Fruit fly (Drosophila melanogaster): ENCODE data around the gene RhoGAP71E.

Gene RhoGAP71E

DNA sequence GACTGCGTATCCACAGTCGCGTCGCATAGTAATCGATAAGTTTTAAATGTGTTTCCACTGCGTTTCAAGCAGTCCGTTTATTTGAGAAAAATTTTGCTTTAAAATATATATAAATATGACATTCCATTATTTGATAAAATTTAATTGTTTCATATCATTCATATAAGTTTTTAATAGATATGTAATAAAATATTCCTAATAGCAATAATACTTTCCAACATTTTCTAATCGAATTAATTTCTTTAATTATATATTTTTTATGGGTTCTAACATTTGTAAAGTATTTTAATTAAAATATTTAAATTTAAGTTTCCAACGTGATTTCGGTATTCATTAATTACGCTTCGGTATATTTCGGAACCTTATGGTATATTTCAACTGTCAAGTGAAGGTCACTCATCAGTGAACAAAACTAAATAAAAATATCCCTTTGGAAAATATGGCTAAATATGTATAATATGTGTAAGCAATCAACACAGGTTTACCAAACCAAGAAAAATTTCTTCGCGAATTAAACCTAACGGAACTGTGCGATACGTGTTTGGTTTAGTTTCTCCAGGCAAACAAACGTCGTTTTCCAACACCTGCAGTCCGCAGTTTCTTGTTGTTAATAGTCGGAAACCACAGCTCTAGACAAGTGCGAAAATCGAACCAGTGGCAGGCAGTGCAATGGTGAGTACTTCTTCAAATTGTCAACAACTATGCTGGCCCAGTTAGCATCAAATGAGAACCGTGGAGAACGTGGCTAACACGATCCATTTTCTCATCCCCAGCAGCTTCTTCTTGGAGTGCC, 25.4 kb upstream of the RhoGAP71E start, which contains the start of the genes CG7739 and SCCRO:
Gene CG7739, minus strand, starts transcription at position 8 of the 793 bp plus-strand sequence.
Gene SCCRO, plus strand, starts transcription at position 370 of the 793 bp plus-strand sequence.
- TF ChIP-seq insv (optimal IDR thresholded peaks at IDR 0.05) (no peak), Myc (optimal IDR thresholded peaks at IDR 0.05) (no peak), h (optimal IDR thresholded peaks at IDR 0.05) (no peak), Sin3A (optimal IDR thresholded peaks at IDR 0.05) (no peak), psq (optimal IDR thresholded peaks at IDR 0.05) (no peak), ttk (optimal IDR thresholded peaks at IDR 0.05) (no peak)

DNA sequence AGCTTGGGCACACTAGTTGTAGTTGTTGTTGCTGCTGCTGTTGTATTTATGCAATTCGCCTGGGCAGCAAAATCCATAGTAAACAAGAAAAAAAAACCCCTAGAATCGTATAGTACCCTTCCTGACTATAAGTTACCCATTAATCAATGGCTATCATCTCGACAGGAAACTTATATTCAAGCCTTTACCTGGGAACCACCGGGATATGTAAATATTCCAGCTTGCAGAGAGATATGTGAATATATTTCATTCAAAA, 24.9 kb upstream of the RhoGAP71E start:
- no peak for TF ChIP-seq h (optimal IDR thresholded peaks at IDR 0.05)
- no peak for TF ChIP-seq Myc (optimal IDR thresholded peaks at IDR 0.05)
- TF ChIP-seq Sin3A (optimal IDR thresholded peaks at IDR 0.05): no peak
- TF ChIP-seq insv (optimal IDR thresholded peaks at IDR 0.05): no peak
- no peak for TF ChIP-seq psq (optimal IDR thresholded peaks at IDR 0.05)
- no peak for TF ChIP-seq ttk (optimal IDR thresholded peaks at IDR 0.05)

DNA sequence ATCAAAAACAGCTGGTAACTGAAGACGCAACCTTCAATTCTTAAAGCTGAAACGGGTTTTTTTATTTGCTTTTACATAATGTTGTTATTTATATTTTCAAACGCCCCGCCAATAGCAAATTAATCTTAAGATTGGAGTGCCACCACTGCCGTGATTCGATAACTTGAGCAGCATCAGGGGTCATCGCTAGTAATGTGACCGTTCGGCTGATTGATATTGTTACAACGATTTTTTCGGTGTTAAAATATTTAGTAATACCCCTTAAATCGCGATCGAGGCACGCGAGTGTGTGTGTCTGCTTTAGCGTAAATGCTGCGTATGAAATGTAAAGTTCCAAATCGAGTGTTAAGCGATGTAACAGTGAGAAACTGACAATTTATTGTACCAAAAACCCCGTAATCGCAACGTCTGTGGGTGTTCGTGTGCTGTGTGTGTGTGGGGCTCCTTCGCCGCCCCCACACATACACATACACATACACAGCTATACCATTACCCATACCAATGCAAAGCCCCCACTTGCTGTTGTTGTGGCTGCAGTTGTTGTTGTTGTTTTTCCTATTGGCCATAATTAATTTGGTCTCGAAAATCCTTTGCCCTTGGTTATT, 22.7 kb upstream of the RhoGAP71E start, which contains the start of gene dop:
Gene dop, plus strand, starts transcription at position 185 of the 605 bp plus-strand sequence.
- TF ChIP-seq Sin3A (optimal IDR thresholded peaks at IDR 0.05): no peak
- no peak for TF ChIP-seq ttk (optimal IDR thresholded peaks at IDR 0.05)
- no peak for TF ChIP-seq psq (optimal IDR thresholded peaks at IDR 0.05)
- no peak for TF ChIP-seq h (optimal IDR thresholded peaks at IDR 0.05)
- TF ChIP-seq insv (optimal IDR thresholded peaks at IDR 0.05): no peak
- no peak for TF ChIP-seq Myc (optimal IDR thresholded peaks at IDR 0.05)

DNA sequence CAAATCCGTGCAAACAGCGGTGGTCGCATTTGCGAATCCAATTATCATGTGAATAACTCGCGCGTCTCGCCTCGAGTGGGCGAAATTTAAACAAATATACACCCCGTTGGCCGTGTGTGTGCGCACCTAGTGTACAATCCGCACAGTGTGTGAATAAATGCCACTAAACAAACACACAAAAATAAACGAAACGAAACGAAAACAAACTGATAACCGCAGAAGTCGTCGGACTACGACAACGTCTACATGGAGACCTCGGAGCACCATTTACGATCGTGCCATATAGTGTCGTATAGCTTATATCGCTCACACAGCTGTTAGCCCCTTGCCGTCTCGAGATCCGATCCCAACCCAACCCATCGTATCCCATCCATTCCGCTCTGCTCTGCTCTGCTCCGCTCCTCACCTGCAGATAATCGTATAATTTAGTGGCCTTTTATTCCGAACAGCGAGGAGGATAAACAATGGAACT, 22.1 kb upstream of the RhoGAP71E start:
- no peak for TF ChIP-seq ttk (optimal IDR thresholded peaks at IDR 0.05)

DNA sequence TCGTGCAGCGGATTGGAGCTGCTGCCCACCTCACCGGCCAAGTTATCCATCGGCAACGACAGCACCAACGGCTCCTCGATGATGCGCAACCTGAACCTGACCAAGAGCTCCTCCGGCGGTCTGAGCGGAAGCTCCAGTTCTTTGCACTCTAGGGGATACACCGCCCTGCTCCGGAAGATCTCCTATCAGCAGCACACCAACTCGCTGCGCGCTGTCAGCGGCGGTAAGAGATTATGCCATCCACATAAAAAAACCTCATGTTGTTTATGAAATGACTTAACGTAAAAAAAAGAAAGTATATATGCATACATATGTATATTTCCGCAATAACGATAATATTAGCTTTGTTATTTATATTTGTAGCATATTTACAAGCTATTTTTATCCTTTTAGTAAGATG, 19.9 kb upstream of the RhoGAP71E start:
- no peak for TF ChIP-seq insv (optimal IDR thresholded peaks at IDR 0.05)
- no peak for TF ChIP-seq psq (optimal IDR thresholded peaks at IDR 0.05)
- TF ChIP-seq Myc (optimal IDR thresholded peaks at IDR 0.05): no peak
- TF ChIP-seq Sin3A (optimal IDR thresholded peaks at IDR 0.05): no peak
- TF ChIP-seq h (optimal IDR thresholded peaks at IDR 0.05): no peak
- TF ChIP-seq ttk (optimal IDR thresholded peaks at IDR 0.05): no peak

DNA sequence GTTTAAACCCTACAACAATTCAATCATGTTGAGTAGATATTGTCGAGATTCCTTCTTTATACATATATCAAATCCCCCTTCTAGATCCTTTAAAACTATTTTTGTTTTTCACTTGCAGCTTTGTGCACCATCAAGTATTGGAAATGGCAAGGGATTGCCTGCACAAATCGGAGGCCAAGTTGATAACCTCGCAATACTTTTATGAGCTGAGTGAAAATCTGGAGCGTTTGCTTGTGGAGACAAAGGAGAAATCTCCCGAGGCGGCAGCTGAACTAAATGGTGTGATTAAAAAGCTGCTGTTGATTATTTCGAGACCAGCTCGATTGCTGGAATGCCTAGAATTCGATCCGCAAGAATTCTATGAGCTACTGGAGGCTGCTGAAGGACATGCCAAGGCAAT, 18.1 kb upstream of the RhoGAP71E start:
- TF ChIP-seq psq (optimal IDR thresholded peaks at IDR 0.05) (no peak), Sin3A (optimal IDR thresholded peaks at IDR 0.05) (no peak), h (optimal IDR thresholded peaks at IDR 0.05) (no peak), ttk (optimal IDR thresholded peaks at IDR 0.05) (no peak), Myc (optimal IDR thresholded peaks at IDR 0.05) (no peak), insv (optimal IDR thresholded peaks at IDR 0.05) (no peak)

DNA sequence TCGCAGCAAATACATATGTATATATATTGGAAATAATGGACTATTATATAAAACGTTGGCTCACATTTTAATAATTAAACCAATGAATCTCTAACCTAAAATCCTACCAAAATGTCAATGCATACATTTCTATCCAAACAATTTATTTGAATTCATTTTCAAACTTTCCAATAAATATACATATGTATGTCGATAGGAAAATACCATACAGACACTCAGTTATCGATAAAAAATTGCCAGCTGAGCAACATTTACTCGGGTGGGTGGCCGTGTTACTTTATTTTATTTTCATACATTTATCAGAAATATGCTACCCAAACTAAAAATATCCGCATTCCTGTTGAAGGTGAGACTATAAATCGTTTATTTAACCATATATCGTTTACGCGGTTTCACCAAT, 12.3 kb upstream of the RhoGAP71E start, which contains the start of gene Ufsp2:
Gene Ufsp2, plus strand, starts transcription at position 214 of the 400 bp plus-strand sequence.
- no peak for TF ChIP-seq Myc (optimal IDR thresholded peaks at IDR 0.05)
- no peak for TF ChIP-seq psq (optimal IDR thresholded peaks at IDR 0.05)
- TF ChIP-seq h (optimal IDR thresholded peaks at IDR 0.05): no peak
- TF ChIP-seq Sin3A (optimal IDR thresholded peaks at IDR 0.05): no peak
- no peak for TF ChIP-seq insv (optimal IDR thresholded peaks at IDR 0.05)
- TF ChIP-seq ttk (optimal IDR thresholded peaks at IDR 0.05): no peak

DNA sequence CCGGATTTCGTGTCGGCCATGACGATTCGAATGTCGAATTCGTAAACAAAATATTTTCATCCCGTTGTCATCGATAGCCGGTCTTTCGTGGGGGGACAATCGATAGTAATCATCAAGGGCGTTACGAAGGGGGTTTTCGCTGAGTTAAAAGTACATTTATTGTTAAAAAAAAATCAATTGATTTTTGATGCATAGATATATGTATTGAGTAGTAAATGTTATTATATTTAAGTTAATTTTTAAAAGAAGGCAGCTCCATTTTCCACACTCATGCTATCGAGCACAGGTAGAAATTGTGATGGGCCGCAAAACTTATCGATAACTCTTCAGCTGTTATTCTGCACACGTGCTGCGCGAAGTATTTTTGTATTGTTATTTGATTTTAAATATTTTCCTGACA, 8.2 kb upstream of the RhoGAP71E start, which contains the start of the genes mrn and CG12301:
Gene mrn, minus strand, starts transcription at position 51 of the 400 bp plus-strand sequence.
Gene CG12301, plus strand, starts transcription at position 314 of the 400 bp plus-strand sequence.
- TF ChIP-seq psq (optimal IDR thresholded peaks at IDR 0.05) (no peak), insv (optimal IDR thresholded peaks at IDR 0.05) (no peak), ttk (optimal IDR thresholded peaks at IDR 0.05) (no peak), Myc (optimal IDR thresholded peaks at IDR 0.05) (no peak), Sin3A (optimal IDR thresholded peaks at IDR 0.05) (no peak), h (optimal IDR thresholded peaks at IDR 0.05) (no peak)

DNA sequence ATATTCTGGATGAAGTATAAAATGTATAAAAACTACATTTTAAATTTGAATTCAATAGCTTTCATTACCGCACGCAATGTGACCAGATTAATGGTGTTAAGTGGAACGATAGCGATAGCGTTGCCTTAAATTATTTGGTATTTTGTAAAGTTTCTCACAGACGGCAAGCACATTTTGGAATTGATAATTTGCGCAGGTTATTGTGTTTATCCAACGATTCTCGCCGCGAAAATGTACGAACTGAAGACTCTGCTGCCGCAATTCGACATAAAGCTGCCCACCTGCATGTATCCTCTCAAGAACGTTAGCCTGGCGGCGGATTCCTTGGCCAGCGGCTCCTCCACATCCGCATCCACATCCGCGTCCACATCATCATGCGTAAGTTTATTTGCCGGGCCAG, 5.2 kb upstream of the RhoGAP71E start, which contains the start of gene AIMP2:
Gene AIMP2, plus strand, starts transcription at position 135 of the 400 bp plus-strand sequence.
- no peak for TF ChIP-seq Sin3A (optimal IDR thresholded peaks at IDR 0.05)
- TF ChIP-seq Myc (optimal IDR thresholded peaks at IDR 0.05): no peak
- TF ChIP-seq insv (optimal IDR thresholded peaks at IDR 0.05): no peak
- TF ChIP-seq ttk (optimal IDR thresholded peaks at IDR 0.05): no peak
- TF ChIP-seq psq (optimal IDR thresholded peaks at IDR 0.05): no peak
- TF ChIP-seq h (optimal IDR thresholded peaks at IDR 0.05): no peak

DNA sequence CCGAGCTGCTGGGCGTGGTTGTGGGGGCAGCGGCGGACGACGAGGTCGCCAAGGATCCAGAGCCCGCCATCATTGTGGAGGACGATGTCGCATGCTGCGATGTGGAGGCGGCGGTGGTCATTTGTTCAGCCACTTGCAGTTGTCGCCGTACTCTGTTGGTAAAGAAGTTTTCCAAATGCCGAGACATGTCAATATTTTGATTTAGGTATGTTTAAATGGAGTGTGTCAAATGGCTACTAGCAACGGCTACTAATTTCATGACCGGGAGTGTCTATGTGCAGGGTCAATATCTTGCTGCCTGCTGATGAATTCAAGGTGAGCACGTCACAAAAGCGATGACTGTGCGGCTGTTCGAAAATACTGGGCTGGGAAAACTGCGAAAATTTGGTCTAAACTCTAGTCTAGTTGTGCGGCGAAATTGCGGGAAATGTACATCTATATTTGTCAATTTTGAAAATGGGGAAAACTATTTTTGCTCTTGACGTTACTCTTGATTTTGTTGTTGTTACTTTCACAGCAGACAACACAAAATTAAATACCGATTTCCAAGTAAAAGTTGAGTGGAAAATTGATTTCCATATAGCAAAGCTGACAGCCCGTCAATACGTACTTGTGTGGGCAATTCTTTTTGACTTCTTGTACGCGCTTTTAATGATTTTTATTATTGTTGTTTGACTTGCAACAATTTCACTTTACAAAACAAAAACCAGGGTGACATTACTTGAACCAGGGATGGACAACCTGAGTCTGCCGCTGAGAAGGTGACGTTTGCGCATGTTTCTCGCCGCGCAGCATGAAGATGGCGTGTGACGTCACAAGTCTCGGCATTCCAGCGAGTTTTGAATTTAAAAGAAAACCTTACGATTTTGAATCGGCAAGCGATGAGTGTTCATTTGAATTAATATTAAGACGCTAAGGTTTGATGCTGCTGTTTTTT, 947 bp upstream of the RhoGAP71E start, which contains the start of gene CG7656:
Gene CG7656, minus strand, starts transcription at position 731 of the 937 bp plus-strand sequence.
- TF ChIP-seq ttk (optimal IDR thresholded peaks at IDR 0.05) (no peak), psq (optimal IDR thresholded peaks at IDR 0.05) (no peak), insv (optimal IDR thresholded peaks at IDR 0.05) (no peak), Myc (optimal IDR thresholded peaks at IDR 0.05) (no peak), h (optimal IDR thresholded peaks at IDR 0.05) (no peak), Sin3A (optimal IDR thresholded peaks at IDR 0.05) (no peak)

DNA sequence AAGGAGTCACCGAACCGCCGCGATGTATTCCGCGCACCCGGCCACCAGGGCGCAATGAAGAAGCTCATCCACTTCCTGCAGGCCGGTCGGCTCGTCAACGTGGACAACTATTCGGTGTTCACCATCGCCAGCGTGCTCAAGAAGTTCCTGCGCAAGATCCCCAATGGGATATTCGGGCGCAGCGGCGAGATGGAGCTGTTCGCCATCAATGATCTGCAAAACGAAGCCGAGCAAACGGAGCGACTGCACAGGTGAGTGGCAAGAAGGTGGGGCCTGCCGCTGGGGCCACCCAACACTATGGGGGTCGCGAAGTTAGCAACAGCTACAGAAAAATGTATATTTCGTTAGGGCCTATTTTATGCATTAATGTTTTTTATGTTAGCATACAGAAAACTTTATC, 1.1 kb downstream of the RhoGAP71E start:
- no peak for TF ChIP-seq h (optimal IDR thresholded peaks at IDR 0.05)
- no peak for TF ChIP-seq Sin3A (optimal IDR thresholded peaks at IDR 0.05)
- no peak for TF ChIP-seq Myc (optimal IDR thresholded peaks at IDR 0.05)
- no peak for TF ChIP-seq insv (optimal IDR thresholded peaks at IDR 0.05)
- no peak for TF ChIP-seq psq (optimal IDR thresholded peaks at IDR 0.05)
- no peak for TF ChIP-seq ttk (optimal IDR thresholded peaks at IDR 0.05)
